Worm (Caenorhabditis elegans): ENCODE data around the gene M01F1.8.

M01F1.8 gene

DNA sequence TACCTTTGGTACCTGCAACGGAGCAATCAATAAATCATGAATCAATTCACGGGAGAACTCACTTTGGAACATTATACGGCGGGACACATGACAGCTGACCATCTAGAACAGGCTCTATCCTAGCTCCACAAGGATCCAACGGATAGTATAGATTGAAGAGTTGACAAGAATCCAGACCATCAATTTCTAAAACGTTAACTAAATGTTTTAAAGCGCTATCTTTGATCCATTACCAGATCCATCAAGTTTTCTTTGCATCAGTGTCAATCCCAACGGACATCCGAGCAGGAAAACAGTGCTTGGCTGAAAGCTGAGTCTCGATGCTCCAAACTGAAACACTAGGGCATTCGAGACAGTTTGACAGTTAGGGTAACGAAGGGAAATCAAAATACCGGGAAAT lies 21.0 kb upstream of the M01F1.8 start:
- TF ChIP-seq nhr-237 (tag; optimal IDR thresholded peaks at IDR 0.05) (no peak), ztf-11 (tag; optimal IDR thresholded peaks at IDR 0.05) (no peak), lin-13 (tag; optimal IDR thresholded peaks at IDR 0.05) (no peak), lin-32 (GFP tag; optimal IDR thresholded peaks at IDR 0.05) (no peak), drap-1 (GFP tag; optimal IDR thresholded peaks at IDR 0.05) (no peak), hlh-1 (tag; optimal IDR thresholded peaks at IDR 0.05) (no peak)

- TF ChIP-seq ztf-11 (tag; optimal IDR thresholded peaks at IDR 0.05) (no peak), pha-4 (tag; optimal IDR thresholded peaks at IDR 0.05) (no peak), ceh-83 (GFP tag; optimal IDR thresholded peaks at IDR 0.05) (no peak), hlh-1 (tag; optimal IDR thresholded peaks at IDR 0.05) (no peak), elt-3 (tag; optimal IDR thresholded peaks at IDR 0.05) (no peak), mep-1 (tag; optimal IDR thresholded peaks at IDR 0.05) (no peak), M03D4.4 (tag; optimal IDR thresholded peaks at IDR 0.05) (no peak), cnd-1 (tag; optimal IDR thresholded peaks at IDR 0.05) (no peak), mls-2 (tag; optimal IDR thresholded peaks at IDR 0.05) (no peak), nhr-28 (tag; optimal IDR thresholded peaks at IDR 0.05) (no peak), bed-3 (GFP tag; optimal IDR thresholded peaks at IDR 0.05) (no peak), lin-32 (GFP tag; optimal IDR thresholded peaks at IDR 0.05) (no peak), nhr-12 (tag; optimal IDR thresholded peaks at IDR 0.05) (no peak), unc-62 (GFP tag; optimal IDR thresholded peaks at IDR 0.05) (no peak)
Observed at ce11 chrIII:3520417-3520816, 18.1 kb upstream of the M01F1.8 start.

- TF ChIP-seq hlh-1 (tag; optimal IDR thresholded peaks at IDR 0.05) (no peak), unc-62 (GFP tag; optimal IDR thresholded peaks at IDR 0.05) (no peak), blmp-1 (tag; optimal IDR thresholded peaks at IDR 0.05) (no peak), ceh-39 (tag; optimal IDR thresholded peaks at IDR 0.05) (no peak)
Observed at ce11 chrIII:3519505-3519904, 17.2 kb upstream of the M01F1.8 start, which contains the start of gene hmit-1.3. Gene hmit-1.3 (minus strand): TSS chrIII:3519607.

- TF ChIP-seq blmp-1 (tag; optimal IDR thresholded peaks at IDR 0.05) (no peak), cnd-1 (tag; optimal IDR thresholded peaks at IDR 0.05) (no peak), unc-62 (GFP tag; optimal IDR thresholded peaks at IDR 0.05) (no peak), bed-3 (GFP tag; optimal IDR thresholded peaks at IDR 0.05) (no peak), nhr-2 (tag; optimal IDR thresholded peaks at IDR 0.05) (no peak), nhr-12 (tag; optimal IDR thresholded peaks at IDR 0.05) (no peak), unc-120 (tag; optimal IDR thresholded peaks at IDR 0.05; ENCODE audit: poor library complexity, severe bottlenecking) (no peak), M03D4.4 (tag; optimal IDR thresholded peaks at IDR 0.05) (no peak), unc-39 (tag; optimal IDR thresholded peaks at IDR 0.05) (no peak), lsy-2 (tag; optimal IDR thresholded peaks at IDR 0.05) (no peak), mls-2 (tag; optimal IDR thresholded peaks at IDR 0.05) (no peak), zip-8 (tag; optimal IDR thresholded peaks at IDR 0.05) (no peak), lin-32 (GFP tag; optimal IDR thresholded peaks at IDR 0.05) (no peak), ceh-43 (GFP tag; optimal IDR thresholded peaks at IDR 0.05) (no peak), snpc-4 (tag; optimal IDR thresholded peaks at IDR 0.05) (no peak), ztf-11 (tag; optimal IDR thresholded peaks at IDR 0.05) (no peak), ces-1 (GFP tag; optimal IDR thresholded peaks at IDR 0.05) (no peak), pha-4 (tag; optimal IDR thresholded peaks at IDR 0.05) (no peak), nhr-76 (tag; optimal IDR thresholded peaks at IDR 0.05) (no peak)
Observed at ce11 chrIII:3511808-3512207, 9.5 kb upstream of the M01F1.8 start.

DNA sequence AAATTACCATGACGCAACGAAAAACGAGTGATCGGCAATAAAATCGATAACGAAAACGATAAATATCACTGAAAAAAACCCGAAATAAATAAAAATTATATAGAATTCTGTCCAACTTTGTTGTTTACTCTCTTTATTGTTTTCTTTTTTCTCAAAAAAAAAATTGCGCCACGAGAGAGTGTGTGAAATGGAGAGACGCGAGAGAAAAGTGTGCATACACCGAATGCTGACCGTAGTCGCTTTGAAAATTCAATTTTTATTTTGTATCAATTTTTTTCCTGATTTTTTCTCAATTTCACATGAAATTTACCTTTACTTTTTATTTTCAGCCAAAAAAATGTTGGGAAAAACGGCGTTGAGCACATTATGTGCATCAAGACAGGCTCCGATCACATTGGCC lies 7.6 kb upstream of the M01F1.8 start, which contains the start of the genes M01F1.4 and mrpl-35:
TSS of gene M01F1.4 (minus strand) at position 126 of the 400 bp plus-strand sequence.
TSS of gene mrpl-35 (plus strand) at position 330 of the 400 bp plus-strand sequence.
- TF ChIP-seq hlh-1 (tag; optimal IDR thresholded peaks at IDR 0.05): no peak
- no peak for TF ChIP-seq elt-3 (tag; optimal IDR thresholded peaks at IDR 0.05)
- TF ChIP-seq ztf-11 (tag; optimal IDR thresholded peaks at IDR 0.05): no peak
- no peak for TF ChIP-seq zip-8 (tag; optimal IDR thresholded peaks at IDR 0.05)
- TF ChIP-seq blmp-1 (tag; optimal IDR thresholded peaks at IDR 0.05): no peak
- TF ChIP-seq mep-1 (tag; optimal IDR thresholded peaks at IDR 0.05): peak; percentile 65
- TF ChIP-seq ceh-43 (GFP tag; optimal IDR thresholded peaks at IDR 0.05): no peak
- peak; percentile 21 for TF ChIP-seq nhr-237 (tag; optimal IDR thresholded peaks at IDR 0.05)
- TF ChIP-seq unc-62 (GFP tag; optimal IDR thresholded peaks at IDR 0.05): no peak
- peak; percentile 94 for TF ChIP-seq lsy-2 (tag; optimal IDR thresholded peaks at IDR 0.05)
- no peak for TF ChIP-seq flh-1 (GFP tag; optimal IDR thresholded peaks at IDR 0.05)
- TF ChIP-seq ces-1 (GFP tag; optimal IDR thresholded peaks at IDR 0.05): peak; percentile 51
- TF ChIP-seq nhr-2 (tag; optimal IDR thresholded peaks at IDR 0.05): no peak
- no peak for TF ChIP-seq snpc-4 (tag; optimal IDR thresholded peaks at IDR 0.05)

DNA sequence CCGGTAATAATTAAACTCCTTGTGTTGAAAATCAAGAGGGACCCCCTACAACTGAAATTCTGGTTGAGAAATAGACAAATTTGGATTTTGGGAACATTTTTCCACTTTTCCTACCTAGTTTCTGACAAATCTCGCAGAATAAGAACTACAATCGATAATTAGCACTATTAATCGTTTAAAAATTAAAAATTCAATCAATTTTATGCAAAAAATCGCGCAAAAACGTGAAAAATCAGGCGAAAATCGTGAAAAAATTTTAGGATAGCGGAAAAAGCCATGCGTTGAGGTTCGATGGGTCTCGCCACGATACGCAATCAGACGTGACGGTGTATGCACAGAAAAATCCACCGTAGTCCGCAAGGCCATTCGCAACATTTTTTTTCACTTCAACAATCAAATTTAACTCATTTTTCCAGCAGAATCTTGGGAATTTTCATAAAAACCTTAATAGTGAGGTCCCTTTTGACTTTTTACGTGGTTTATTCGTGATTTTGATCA lies 2.8 kb upstream of the M01F1.8 start, which contains the start of gene lias-1:
TSS of gene lias-1 (minus strand) at position 51 of the 498 bp plus-strand sequence.
- TF ChIP-seq mep-1 (tag; optimal IDR thresholded peaks at IDR 0.05): peak; percentile 92
- TF ChIP-seq lin-32 (GFP tag; optimal IDR thresholded peaks at IDR 0.05): no peak
- no peak for TF ChIP-seq nhr-12 (tag; optimal IDR thresholded peaks at IDR 0.05)
- TF ChIP-seq ces-1 (GFP tag; optimal IDR thresholded peaks at IDR 0.05): peak; percentile 61
- peak; percentile 87 for TF ChIP-seq pha-4 (tag; optimal IDR thresholded peaks at IDR 0.05)
- TF ChIP-seq blmp-1 (tag; optimal IDR thresholded peaks at IDR 0.05): no peak
- peak; percentile 96 for TF ChIP-seq lsy-2 (tag; optimal IDR thresholded peaks at IDR 0.05)
- TF ChIP-seq unc-120 (tag; optimal IDR thresholded peaks at IDR 0.05; ENCODE audit: poor library complexity, severe bottlenecking): peak; percentile 58
- TF ChIP-seq M03D4.4 (tag; optimal IDR thresholded peaks at IDR 0.05): peak; percentile 62
- no peak for TF ChIP-seq elt-1 (tag; optimal IDR thresholded peaks at IDR 0.05; ENCODE audit: borderline replicate concordance, insufficient read depth)
- peak; percentile 80 for TF ChIP-seq hlh-1 (tag; optimal IDR thresholded peaks at IDR 0.05)
- TF ChIP-seq ceh-39 (tag; optimal IDR thresholded peaks at IDR 0.05): no peak
- no peak for TF ChIP-seq cnd-1 (tag; optimal IDR thresholded peaks at IDR 0.05)
- TF ChIP-seq zip-8 (tag; optimal IDR thresholded peaks at IDR 0.05): no peak
- peak; percentile 58 for TF ChIP-seq tbx-8 (GFP tag; optimal IDR thresholded peaks at IDR 0.05)
- no peak for TF ChIP-seq drap-1 (GFP tag; optimal IDR thresholded peaks at IDR 0.05)
- no peak for TF ChIP-seq snpc-4 (tag; optimal IDR thresholded peaks at IDR 0.05)
- TF ChIP-seq unc-62 (GFP tag; optimal IDR thresholded peaks at IDR 0.05): no peak
- TF ChIP-seq elt-3 (tag; optimal IDR thresholded peaks at IDR 0.05): no peak
- TF ChIP-seq nhr-76 (tag; optimal IDR thresholded peaks at IDR 0.05): no peak
- TF ChIP-seq ceh-83 (GFP tag; optimal IDR thresholded peaks at IDR 0.05): no peak
- TF ChIP-seq nhr-237 (tag; optimal IDR thresholded peaks at IDR 0.05): peak; percentile 64
- no peak for TF ChIP-seq nhr-28 (tag; optimal IDR thresholded peaks at IDR 0.05)
- TF ChIP-seq flh-1 (GFP tag; optimal IDR thresholded peaks at IDR 0.05): no peak
- peak; percentile 31 for TF ChIP-seq ceh-43 (GFP tag; optimal IDR thresholded peaks at IDR 0.05)
- TF ChIP-seq unc-39 (tag; optimal IDR thresholded peaks at IDR 0.05): no peak
- TF ChIP-seq nhr-2 (tag; optimal IDR thresholded peaks at IDR 0.05): no peak
- peak; percentile 58 for TF ChIP-seq ham-2 (GFP tag; optimal IDR thresholded peaks at IDR 0.05)
- peak; percentile 86 for TF ChIP-seq lin-13 (tag; optimal IDR thresholded peaks at IDR 0.05)

Measured in whole organism, mixed stage, embryonic.